Worm (Caenorhabditis elegans) whole organism, L2 larva: Measurements from ENCODE around the gene ugt-41.

Experiments
- C34F6.9 ChIP-seq: fragments of 150-350 bp; optimal IDR thresholded peaks from 2 replicates; lab custom pipeline; 2014; ENCODE audit warnings: missing biosample characterization, missing genetic modification characterization
- F13H6.1 ChIP-seq: sonication (generic microtip); optimal IDR thresholded peaks from 2 replicates; lab custom pipeline; 2016; ENCODE audit warnings: missing genetic modification characterization, missing compliant biosample characterization
- R02D3.7 ChIP-seq: fragments of 150-350 bp; optimal IDR thresholded peaks from 2 replicates; lab custom pipeline; 2014; ENCODE audit warnings: missing biosample characterization, missing genetic modification characterization
- Y55F3AM.14 ChIP-seq: fragments of 200-800 bp; sonication (Bioruptor generic); optimal IDR thresholded peaks from 2 replicates; lab custom pipeline; 2018; ENCODE audit warnings: mild to moderate bottlenecking, missing genetic modification characterization, missing compliant biosample characterization
- aly-2 ChIP-seq: fragments of 150-350 bp; optimal IDR thresholded peaks from 2 replicates; lab custom pipeline; 2014; ENCODE audit warnings: missing biosample characterization, missing genetic modification characterization
- ama-1 ChIP-seq: fragments of 150-350 bp; optimal IDR thresholded peaks from 2 replicates; lab custom pipeline; 2018; ENCODE audit warnings: inconsistent platforms
- ceh-16 ChIP-seq: fragments of 150-350 bp; optimal IDR thresholded peaks from 2 replicates; lab custom pipeline; 2014; ENCODE audit warnings: missing biosample characterization, missing genetic modification characterization
- crh-2 ChIP-seq: sonication (generic microtip); optimal IDR thresholded peaks from 2 replicates; lab custom pipeline; 2017; ENCODE audit warnings: missing biosample characterization, missing genetic modification characterization
- dmd-4 ChIP-seq: sonication (generic microtip); optimal IDR thresholded peaks from 2 replicates; lab custom pipeline; 2017; ENCODE audit warnings: missing biosample characterization, missing genetic modification characterization
- egl-27 ChIP-seq: sonication (generic microtip); optimal IDR thresholded peaks from 3 replicates; lab custom pipeline; 2017; ENCODE audit warnings: missing biosample characterization, missing genetic modification reagents, missing genetic modification characterization
- elt-3 ChIP-seq: sonication (generic microtip); optimal IDR thresholded peaks from 2 replicates; lab custom pipeline; 2017; ENCODE audit warnings: missing biosample characterization, missing genetic modification characterization
- fos-1 ChIP-seq: fragments of 150-350 bp; optimal IDR thresholded peaks from 2 replicates; lab custom pipeline; 2014; ENCODE audit warnings: missing biosample characterization, missing genetic modification characterization
- gmeb-1 ChIP-seq: fragments of 150-350 bp; optimal IDR thresholded peaks from 2 replicates; lab custom pipeline; 2014; ENCODE audit warnings: missing biosample characterization, missing genetic modification characterization
- lin-11 ChIP-seq: fragments of 150-350 bp; sonication (generic microtip); optimal IDR thresholded peaks from 2 replicates; lab custom pipeline; 2014; ENCODE audit warnings: missing biosample characterization, missing genetic modification characterization, inconsistent platforms, mixed read lengths
- lin-13 ChIP-seq: fragments of 150-350 bp; optimal IDR thresholded peaks from 2 replicates; lab custom pipeline; 2014; ENCODE audit warnings: missing biosample characterization, missing genetic modification reagents, missing genetic modification characterization
- lsy-2 ChIP-seq, 2 experiments: fragments of 150-350 bp in 1 of 2; sonication (generic microtip) in 1 of 2; optimal IDR thresholded peaks; 2 replicates each; lab custom pipeline; 2014 to 2017; ENCODE audit warnings: missing biosample characterization in 2 of 2, missing genetic modification characterization in 2 of 2
- mab-5 ChIP-seq: fragments of 150-350 bp; optimal IDR thresholded peaks from 2 replicates; lab custom pipeline; 2014; ENCODE audit warnings: missing biosample characterization, missing genetic modification characterization
- mbf-1 ChIP-seq: sonication (generic microtip); optimal IDR thresholded peaks from 2 replicates; lab custom pipeline; 2017; ENCODE audit warnings: missing biosample characterization, missing genetic modification characterization
- mdl-1 ChIP-seq, 2 experiments: fragments of 150-350 bp in 1 of 2; sonication (generic microtip) in 1 of 2; optimal IDR thresholded peaks; 2 replicates each; lab custom pipeline; 2017; ENCODE audit warnings: missing biosample characterization in 2 of 2, missing genetic modification characterization in 2 of 2
- nhr-10 ChIP-seq: sonication (generic microtip); optimal IDR thresholded peaks from 2 replicates; lab custom pipeline; 2017; ENCODE audit warnings: missing biosample characterization, missing genetic modification characterization
- nhr-129 ChIP-seq: fragments of 150-350 bp; optimal IDR thresholded peaks from 2 replicates; lab custom pipeline; 2014; ENCODE audit warnings: missing biosample characterization, missing genetic modification characterization
- nhr-21 ChIP-seq: fragments of 150-350 bp; optimal IDR thresholded peaks from 2 replicates; lab custom pipeline; 2014; ENCODE audit warnings: missing biosample characterization, missing genetic modification characterization
- nhr-23 ChIP-seq: fragments of 150-350 bp; optimal IDR thresholded peaks from 2 replicates; lab custom pipeline; 2014; ENCODE audit warnings: missing biosample characterization, missing genetic modification reagents, missing genetic modification characterization
- nhr-25 ChIP-seq: fragments of 150-350 bp; sonication (generic microtip); optimal IDR thresholded peaks from 3 replicates; lab custom pipeline; 2014; ENCODE audit warnings: missing biosample characterization, missing genetic modification characterization
- nhr-6 ChIP-seq: fragments of 150-350 bp; optimal IDR thresholded peaks from 2 replicates; lab custom pipeline; 2014; ENCODE audit warnings: missing biosample characterization, missing genetic modification characterization
- nhr-77 ChIP-seq: fragments of 150-350 bp; optimal IDR thresholded peaks from 2 replicates; lab custom pipeline; 2014; ENCODE audit warnings: missing biosample characterization, missing genetic modification characterization
- peb-1 ChIP-seq: fragments of 150-350 bp; optimal IDR thresholded peaks from 2 replicates; lab custom pipeline; 2014; ENCODE audit warnings: missing biosample characterization, missing genetic modification characterization
- sem-4 ChIP-seq: fragments of 150-350 bp; optimal IDR thresholded peaks from 2 replicates; lab custom pipeline; 2014; ENCODE audit warnings: missing biosample characterization, missing genetic modification reagents, missing genetic modification characterization
- skn-1 ChIP-seq: sonication (generic microtip); optimal IDR thresholded peaks from 2 replicates; lab custom pipeline; 2017; ENCODE audit warnings: missing biosample characterization, missing genetic modification characterization
- sma-3 ChIP-seq: sonication (generic microtip); optimal IDR thresholded peaks from 2 replicates; lab custom pipeline; 2016; ENCODE audit warnings: missing genetic modification reagents, missing genetic modification characterization, missing compliant biosample characterization
- sma-9 ChIP-seq, 2 experiments: fragments of 150-350 bp in 1 of 2; sonication (generic microtip) in 1 of 2; optimal IDR thresholded peaks; 2 replicates each; lab custom pipeline; 2014 to 2016; ENCODE audit warnings: missing genetic modification characterization in 2 of 2, mild to moderate bottlenecking in 1 of 2, missing biosample characterization in 1 of 2, missing compliant biosample characterization in 1 of 2, missing genetic modification reagents in 1 of 2, moderate library complexity in 1 of 2
- unc-39 ChIP-seq: fragments of 150-350 bp; optimal IDR thresholded peaks from 2 replicates; lab custom pipeline; 2014; ENCODE audit warnings: missing biosample characterization, missing genetic modification characterization
- unc-55 ChIP-seq: fragments of 150-350 bp; sonication (generic microtip); optimal IDR thresholded peaks from 3 replicates; lab custom pipeline; 2014; ENCODE audit warnings: missing biosample characterization, missing genetic modification reagents, missing genetic modification characterization
- unc-62 ChIP-seq: fragments of 150-350 bp; optimal IDR thresholded peaks from 2 replicates; lab custom pipeline; 2014; ENCODE audit warnings: missing biosample characterization, missing genetic modification reagents, missing genetic modification characterization
- ztf-11 ChIP-seq: sonication (generic microtip); optimal IDR thresholded peaks from 2 replicates; lab custom pipeline; 2017; ENCODE audit warnings: missing biosample characterization, missing genetic modification characterization
- ztf-4 ChIP-seq: fragments of 150-350 bp; optimal IDR thresholded peaks from 2 replicates; lab custom pipeline; 2014; ENCODE audit warnings: missing biosample characterization, missing genetic modification characterization

ugt-41 gene

ce11 chrV:7196037-7196436 lies 32.6 kb upstream of the ugt-41 start, which contains the start of gene attf-2:
Gene attf-2, minus strand, starts transcription at chrV:7196137.
- TF ChIP-seq lin-13 (GFP tag; lab: Kevin White, UChicago) (no peak), nhr-6 (tag; lab: Kevin White, UChicago) (no peak), unc-62 (GFP tag; lab: Kevin White, UChicago) (no peak), gmeb-1 (tag; lab: Kevin White, UChicago) (no peak), lsy-2 (tag; optimal IDR thresholded peaks at IDR 0.05; lab: Kevin White, UChicago) (no peak), crh-2 (tag; lab: Kevin White, UChicago) (no peak), peb-1 (tag; lab: Kevin White, UChicago) (no peak), fos-1 (tag; lab: Kevin White, UChicago) (no peak), nhr-21 (tag; lab: Kevin White, UChicago) (no peak), ama-1 (lab: Kevin White, UChicago) (no peak), mdl-1 (tag; optimal IDR thresholded peaks at IDR 0.05; lab: Kevin White, UChicago) (no peak), nhr-77 (tag; lab: Kevin White, UChicago) (no peak), lin-11 (no peak), nhr-23 (no peak), Y55F3AM.14 (GFP tag; lab: Kevin White, UChicago) (no peak)
- TF ChIP-seq, all 48 proteins: peak for 0

DNA sequence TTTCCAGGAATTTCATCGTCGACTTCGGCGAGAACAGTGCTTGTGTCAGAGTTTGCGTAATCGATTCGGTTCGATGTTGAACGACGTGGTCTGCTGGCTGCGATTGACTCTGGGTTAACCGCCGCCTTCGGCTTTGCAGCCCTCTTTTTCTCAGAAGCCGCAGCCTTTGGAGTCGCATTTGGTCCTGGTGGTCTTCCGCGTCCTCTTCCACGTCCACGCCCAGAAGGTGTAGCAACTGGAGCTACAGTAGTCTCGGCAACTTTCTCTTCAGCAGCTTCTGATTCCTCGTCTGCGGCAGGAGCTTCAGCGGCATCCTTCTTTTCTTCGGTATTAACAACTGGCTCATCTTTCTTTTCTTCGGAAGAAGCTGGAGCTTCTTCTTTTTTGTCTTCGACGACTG lies 31.4 kb upstream of the ugt-41 start:
- TF ChIP-seq nhr-10 (no peak), elt-3 (tag; lab: Kevin White, UChicago) (no peak), lin-11 (no peak), dmd-4 (tag; lab: Kevin White, UChicago) (no peak), mbf-1 (tag; lab: Kevin White, UChicago) (no peak), mab-5 (tag; lab: Kevin White, UChicago) (no peak), ama-1 (lab: Kevin White, UChicago) (no peak), ztf-4 (tag; lab: Kevin White, UChicago) (no peak), sma-3 (GFP tag; lab: Kevin White, UChicago) (no peak), nhr-25 (tag; lab: Kevin White, UChicago) (no peak), egl-27 (no peak), crh-2 (tag; lab: Kevin White, UChicago) (no peak), F13H6.1 (tag; lab: Kevin White, UChicago) (no peak), R02D3.7 (no peak), unc-39 (tag; lab: Kevin White, UChicago) (no peak), unc-62 (GFP tag; lab: Kevin White, UChicago) (no peak), sem-4 (no peak)

ce11 chrV:7193562-7193961 lies 30.2 kb upstream of the ugt-41 start, which contains the start of gene F09G2.8:
Gene F09G2.8, minus strand, starts transcription at chrV:7193662.
- no peak for TF ChIP-seq lsy-2 (tag; optimal IDR thresholded peaks at IDR 0.05; lab: Kevin White, UChicago)
- TF ChIP-seq nhr-23, result no peak
- TF ChIP-seq aly-2 (tag; lab: Kevin White, UChicago), result no peak
- TF ChIP-seq fos-1 (tag; lab: Kevin White, UChicago), result no peak
- no peak for TF ChIP-seq nhr-129 (tag; lab: Kevin White, UChicago)
- TF ChIP-seq ztf-11 (tag; lab: Kevin White, UChicago), result no peak
- no peak for TF ChIP-seq C34F6.9
- TF ChIP-seq unc-55, result no peak
- TF ChIP-seq skn-1 (tag; lab: Kevin White, UChicago), result no peak
- no peak for TF ChIP-seq sma-9 (GFP tag; optimal IDR thresholded peaks at IDR 0.05; lab: Kevin White, UChicago)
- TF ChIP-seq sma-9 (tag; optimal IDR thresholded peaks at IDR 0.05; lab: Kevin White, UChicago), result no peak
- TF ChIP-seq unc-62 (GFP tag; lab: Kevin White, UChicago), result no peak

- TF ChIP-seq ceh-16 (tag; lab: Kevin White, UChicago), result no peak
- TF ChIP-seq nhr-21 (tag; lab: Kevin White, UChicago), result no peak
- TF ChIP-seq lin-13 (GFP tag; lab: Kevin White, UChicago), result no peak
- TF ChIP-seq lsy-2 (tag; optimal IDR thresholded peaks at IDR 0.05; lab: Kevin White, UChicago), result no peak
Measured at ce11 chrV:7187295-7187694, 23.9 kb upstream of the ugt-41 start.
